Worm (Caenorhabditis elegans): ENCODE results near the gene C54C6.5.

C54C6.5 gene

ce11 chrIII:3560235-3560634, 10.6 kb upstream of the C54C6.5 start:
- TF ChIP-seq ham-2 (GFP tag; optimal IDR thresholded peaks at IDR 0.05) (no peak), unc-120 (tag; optimal IDR thresholded peaks at IDR 0.05; ENCODE audit: poor library complexity, severe bottlenecking) (no peak), drap-1 (GFP tag; optimal IDR thresholded peaks at IDR 0.05) (no peak), unc-39 (tag; optimal IDR thresholded peaks at IDR 0.05) (no peak), elt-3 (tag; optimal IDR thresholded peaks at IDR 0.05) (no peak), ces-1 (GFP tag; optimal IDR thresholded peaks at IDR 0.05) (peak; percentile 9), ceh-43 (GFP tag; optimal IDR thresholded peaks at IDR 0.05) (no peak), sem-2 (GFP tag; optimal IDR thresholded peaks at IDR 0.05) (no peak)

- TF ChIP-seq flh-1 (GFP tag; optimal IDR thresholded peaks at IDR 0.05): no peak
These were observed 3.7 kb upstream of the C54C6.5 start, which contains the start of gene C54C6.4 for ce11 chrIII:3553349-3553748. C54C6.4 (plus strand) TSS chrIII:3553649.

- no peak for TF ChIP-seq tbx-8 (GFP tag; optimal IDR thresholded peaks at IDR 0.05)
- no peak for TF ChIP-seq nhr-28 (tag; optimal IDR thresholded peaks at IDR 0.05)
- TF ChIP-seq blmp-1 (tag; optimal IDR thresholded peaks at IDR 0.05): no peak
- TF ChIP-seq cnd-1 (tag; optimal IDR thresholded peaks at IDR 0.05): no peak
- no peak for TF ChIP-seq flh-1 (GFP tag; optimal IDR thresholded peaks at IDR 0.05)
- no peak for TF ChIP-seq lin-13 (tag; optimal IDR thresholded peaks at IDR 0.05)
- no peak for TF ChIP-seq ceh-39 (tag; optimal IDR thresholded peaks at IDR 0.05)
- no peak for TF ChIP-seq drap-1 (GFP tag; optimal IDR thresholded peaks at IDR 0.05)
- TF ChIP-seq unc-39 (tag; optimal IDR thresholded peaks at IDR 0.05): no peak
- TF ChIP-seq zip-8 (tag; optimal IDR thresholded peaks at IDR 0.05): no peak
- no peak for TF ChIP-seq nhr-12 (tag; optimal IDR thresholded peaks at IDR 0.05)
- TF ChIP-seq M03D4.4 (tag; optimal IDR thresholded peaks at IDR 0.05): no peak
- no peak for TF ChIP-seq ceh-83 (GFP tag; optimal IDR thresholded peaks at IDR 0.05)
- TF ChIP-seq sem-2 (GFP tag; optimal IDR thresholded peaks at IDR 0.05): no peak
- no peak for TF ChIP-seq elt-3 (tag; optimal IDR thresholded peaks at IDR 0.05)
- TF ChIP-seq ham-2 (GFP tag; optimal IDR thresholded peaks at IDR 0.05): no peak
- TF ChIP-seq nhr-237 (tag; optimal IDR thresholded peaks at IDR 0.05): no peak
These were observed 714 bp upstream of the C54C6.5 start for ce11 chrIII:3550364-3550763.

ce11 chrIII:3548017-3548416, 1.6 kb downstream of the C54C6.5 start, which contains the start of gene C54C6.11:
C54C6.11 (plus strand) TSS chrIII:3548317.
- TF ChIP-seq pha-4 (tag; optimal IDR thresholded peaks at IDR 0.05): no peak
- no peak for TF ChIP-seq mls-2 (tag; optimal IDR thresholded peaks at IDR 0.05)
- no peak for TF ChIP-seq sem-2 (GFP tag; optimal IDR thresholded peaks at IDR 0.05)
- TF ChIP-seq nhr-12 (tag; optimal IDR thresholded peaks at IDR 0.05): no peak
- TF ChIP-seq unc-39 (tag; optimal IDR thresholded peaks at IDR 0.05): no peak
- no peak for TF ChIP-seq flh-1 (GFP tag; optimal IDR thresholded peaks at IDR 0.05)
- TF ChIP-seq unc-120 (tag; optimal IDR thresholded peaks at IDR 0.05; ENCODE audit: poor library complexity, severe bottlenecking): no peak
- TF ChIP-seq cnd-1 (tag; optimal IDR thresholded peaks at IDR 0.05): no peak

- peak; percentile 9 for TF ChIP-seq zip-8 (tag; optimal IDR thresholded peaks at IDR 0.05)
- no peak for TF ChIP-seq lin-13 (tag; optimal IDR thresholded peaks at IDR 0.05)
These were observed 3.3 kb downstream of the C54C6.5 start, which contains the start of gene C54C6.7 for ce11 chrIII:3546323-3546722. C54C6.7 (minus strand) TSS chrIII:3546423.

ce11 chrIII:3543071-3543470, 6.6 kb downstream of the C54C6.5 start:
- TF ChIP-seq nhr-237 (tag; optimal IDR thresholded peaks at IDR 0.05) (no peak), snpc-4 (tag; optimal IDR thresholded peaks at IDR 0.05) (no peak), blmp-1 (tag; optimal IDR thresholded peaks at IDR 0.05) (no peak), pha-4 (tag; optimal IDR thresholded peaks at IDR 0.05) (no peak), cnd-1 (tag; optimal IDR thresholded peaks at IDR 0.05) (peak; percentile 83), mls-2 (tag; optimal IDR thresholded peaks at IDR 0.05) (no peak), hlh-1 (tag; optimal IDR thresholded peaks at IDR 0.05) (no peak), nhr-76 (tag; optimal IDR thresholded peaks at IDR 0.05) (no peak), flh-1 (GFP tag; optimal IDR thresholded peaks at IDR 0.05) (no peak), nhr-12 (tag; optimal IDR thresholded peaks at IDR 0.05) (no peak), tbx-8 (GFP tag; optimal IDR thresholded peaks at IDR 0.05) (no peak), ceh-83 (GFP tag; optimal IDR thresholded peaks at IDR 0.05) (no peak), ces-1 (GFP tag; optimal IDR thresholded peaks at IDR 0.05) (peak; percentile 98), bed-3 (GFP tag; optimal IDR thresholded peaks at IDR 0.05) (no peak), nhr-28 (tag; optimal IDR thresholded peaks at IDR 0.05) (no peak), mep-1 (tag; optimal IDR thresholded peaks at IDR 0.05) (no peak), sem-2 (GFP tag; optimal IDR thresholded peaks at IDR 0.05) (no peak), unc-62 (GFP tag; optimal IDR thresholded peaks at IDR 0.05) (peak; percentile 56), lin-32 (GFP tag; optimal IDR thresholded peaks at IDR 0.05) (peak; percentile 48), mab-5 (tag; optimal IDR thresholded peaks at IDR 0.05) (no peak), unc-120 (tag; optimal IDR thresholded peaks at IDR 0.05; ENCODE audit: poor library complexity, severe bottlenecking) (no peak), elt-1 (tag; optimal IDR thresholded peaks at IDR 0.05; ENCODE audit: borderline replicate concordance, insufficient read depth) (no peak)

Data from whole organism, mixed stage, embryonic.